Fruit fly (Drosophila melanogaster): ENCODE data around the gene AnxB9.

Gene AnxB9

dm6 chr3R:21078958-21079357 lies 13.9 kb downstream of the AnxB9 start:
- no peak for TF ChIP-seq noc (tag; optimal IDR thresholded peaks at IDR 0.05)

- TF ChIP-seq noc (tag; optimal IDR thresholded peaks at IDR 0.05) = peak; percentile 87
These were observed 16.0 kb downstream of the AnxB9 start, which contains the start of gene HHEX for dm6 chr3R:21080876-21081586. Gene HHEX, minus strand, starts transcription at chr3R:21080926.

dm6 chr3R:21084979-21085378 lies 19.9 kb downstream of the AnxB9 start:
- TF ChIP-seq noc (tag; optimal IDR thresholded peaks at IDR 0.05) = no peak

dm6 chr3R:21089416-21089815 lies 24.4 kb downstream of the AnxB9 start:
- TF ChIP-seq noc (tag; optimal IDR thresholded peaks at IDR 0.05) = no peak

- TF ChIP-seq noc (tag; optimal IDR thresholded peaks at IDR 0.05) = no peak
These were observed 25.4 kb downstream of the AnxB9 start for dm6 chr3R:21090230-21091021.

dm6 chr3R:21091500-21091899 lies 26.5 kb downstream of the AnxB9 start:
- TF ChIP-seq noc (tag; optimal IDR thresholded peaks at IDR 0.05) = no peak

dm6 chr3R:21092036-21092435 lies 27.0 kb downstream of the AnxB9 start:
- TF ChIP-seq noc (tag; optimal IDR thresholded peaks at IDR 0.05) = no peak

dm6 chr3R:21092829-21093228 lies 27.8 kb downstream of the AnxB9 start:
- TF ChIP-seq noc (tag; optimal IDR thresholded peaks at IDR 0.05) = no peak

- no peak for TF ChIP-seq noc (tag; optimal IDR thresholded peaks at IDR 0.05)
These were observed 29.3 kb downstream of the AnxB9 start for dm6 chr3R:21094292-21094691.

- TF ChIP-seq noc (tag; optimal IDR thresholded peaks at IDR 0.05) = no peak
These were observed 31.6 kb downstream of the AnxB9 start for dm6 chr3R:21096532-21097143.

- TF ChIP-seq noc (tag; optimal IDR thresholded peaks at IDR 0.05) = no peak
These were observed 32.1 kb downstream of the AnxB9 start for dm6 chr3R:21097160-21097559.

dm6 chr3R:21097631-21098117 lies 32.6 kb downstream of the AnxB9 start, which contains the start of gene RhoGAP93B:
Gene RhoGAP93B, minus strand, starts transcription at chr3R:21097827.
- peak; percentile 83 for TF ChIP-seq noc (tag; optimal IDR thresholded peaks at IDR 0.05)

dm6 chr3R:21101453-21102214 lies 36.6 kb downstream of the AnxB9 start, which contains the start of the genes CG7044 and Tbc1d22:
Gene CG7044, minus strand, starts transcription at chr3R:21101718.
Gene Tbc1d22, plus strand, starts transcription at chr3R:21102199.
- no peak for TF ChIP-seq noc (tag; optimal IDR thresholded peaks at IDR 0.05)

- TF ChIP-seq noc (tag; optimal IDR thresholded peaks at IDR 0.05) = no peak
These were observed 37.4 kb downstream of the AnxB9 start for dm6 chr3R:21102477-21102876.

- no peak for TF ChIP-seq noc (tag; optimal IDR thresholded peaks at IDR 0.05)
These were observed 43.0 kb downstream of the AnxB9 start, which contains the start of the genes Sec15 and rtet for dm6 chr3R:21107907-21108591. Gene Sec15, minus strand, starts transcription at chr3R:21107972. Gene rtet, plus strand, starts transcription at chr3R:21108446.

Measured in whole organism, larva.